Fruit fly (Drosophila melanogaster): ENCODE data around the gene Tspo.
A peak's percentile ranks its signal among the peaks of the same experiment; 100 is the strongest.

Gene Tspo

dm6 chr2L:516032-516993 lies 43.1 kb upstream of the Tspo start (continued):
- TF ChIP-seq GATAe (GFP tag; conservative IDR thresholded peaks at IDR 0.05) (no peak; the same call in 1 of the 2 replicates), her (GFP tag; optimal IDR thresholded peaks at IDR 0.05) (peak; percentile 7), CHES-1-like (GFP tag; optimal IDR thresholded peaks at IDR 0.05) (no peak), luna (GFP tag; optimal IDR thresholded peaks at IDR 0.05) (no peak), CG5953 (GFP tag; IDR thresholded peaks at IDR 0.05) (peak; percentile 64; the same call in 1 of the 2 replicates), mam (GFP tag; optimal IDR thresholded peaks at IDR 0.05) (peak; percentile 62), CG14710 (tag; optimal IDR thresholded peaks at IDR 0.05) (peak; percentile 78), Mes4 (GFP tag; optimal IDR thresholded peaks at IDR 0.05) (peak; percentile 67), CG12659 (GFP tag; optimal IDR thresholded peaks at IDR 0.05) (peak; percentile 72), oc (tag; optimal IDR thresholded peaks at IDR 0.05) (peak; percentile 81), tin (GFP tag; optimal IDR thresholded peaks at IDR 0.05) (peak; percentile 69), CG4730 (GFP tag; IDR thresholded peaks at IDR 0.05) (peak; percentile 78), slbo (GFP tag; IDR thresholded peaks at IDR 0.05) (peak; percentile 73), Stat92E (GFP tag; optimal IDR thresholded peaks at IDR 0.05) (no peak), ken (GFP tag; IDR thresholded peaks at IDR 0.05) (peak; percentile 75), salm (tag; optimal IDR thresholded peaks at IDR 0.05) (peak; percentile 74), CG13624 (GFP tag; optimal IDR thresholded peaks at IDR 0.05) (peak; percentile 19), ewg (GFP tag; optimal IDR thresholded peaks at IDR 0.05) (peak; percentile 69), CG10565 (GFP tag; optimal IDR thresholded peaks at IDR 0.05) (no peak), H15 (GFP tag; IDR thresholded peaks at IDR 0.05) (peak; percentile 82), scrt (GFP tag; optimal IDR thresholded peaks at IDR 0.05) (peak; percentile 73), tll (GFP tag; optimal IDR thresholded peaks at IDR 0.05) (no peak), jing (GFP tag; optimal IDR thresholded peaks at IDR 0.05) (peak; percentile 65), caup (GFP tag; optimal IDR thresholded peaks at IDR 0.05; ENCODE audit: severe bottlenecking) (peak; percentile 58), CG15011 (GFP tag; optimal IDR thresholded peaks at IDR 0.05) (peak; percentile 63), CG4424 (GFP tag; optimal IDR thresholded peaks at IDR 0.05) (peak; percentile 87), gsb (GFP tag; IDR thresholded peaks at IDR 0.05) (peak; percentile 54; the same call in 1 of the 2 replicates), CG17802 (tag; optimal IDR thresholded peaks at IDR 0.05) (peak; percentile 49), slp2 (GFP tag; optimal IDR thresholded peaks at IDR 0.05) (peak; percentile 29), Jarid2 (GFP tag; optimal IDR thresholded peaks at IDR 0.05) (peak; percentile 48), CG8478 (optimal IDR thresholded peaks at IDR 0.05) (no peak), CG7786 (GFP tag; optimal IDR thresholded peaks at IDR 0.05) (peak; percentile 59), Rfx (GFP tag; IDR thresholded peaks at IDR 0.05) (peak; percentile 62; the same call in 1 of the 2 replicates), D (optimal IDR thresholded peaks at IDR 0.05) (no peak), D (GFP tag; optimal IDR thresholded peaks at IDR 0.05) (peak; percentile 80), CG4707 (GFP tag; optimal IDR thresholded peaks at IDR 0.05) (peak; percentile 53), bab2 (GFP tag; optimal IDR thresholded peaks at IDR 0.05) (peak; percentile 63), pum (GFP tag; optimal IDR thresholded peaks at IDR 0.05) (peak; percentile 50), CG7928 (GFP tag; optimal IDR thresholded peaks at IDR 0.05) (no peak), CG34376 (GFP tag; optimal IDR thresholded peaks at IDR 0.05) (no peak), ro (GFP tag; IDR thresholded peaks at IDR 0.05) (no peak), CG2712 (tag; optimal IDR thresholded peaks at IDR 0.05) (peak; percentile 87), CG32772 (GFP tag; IDR thresholded peaks at IDR 0.05) (peak; percentile 83), Dbx (GFP tag; IDR thresholded peaks at IDR 0.05) (peak; percentile 68), CG15514 (GFP tag; optimal IDR thresholded peaks at IDR 0.05) (peak; percentile 53), Hr3 (GFP tag; optimal IDR thresholded peaks at IDR 0.05) (peak; percentile 76), Doc3 (GFP tag; IDR thresholded peaks at IDR 0.05; ENCODE audit: partially characterized antibody) (no peak), CG9932 (GFP tag; IDR thresholded peaks at IDR 0.05) (peak; percentile 53)
